Fruit fly (Drosophila melanogaster) whole organism: Measurements from ENCODE around the gene Hs6st.

Experiments used
- CG8478 ChIP-seq: fragments of >200 bp; optimal IDR thresholded peaks from 2 replicates; lab custom pipeline; 2018; ENCODE audit warnings: inconsistent platforms
- Dll ChIP-seq: fragments of >200 bp; optimal IDR thresholded peaks from 2 replicates; lab custom pipeline; 2017
- pan ChIP-seq: fragments of >200 bp; optimal IDR thresholded peaks from 2 replicates; lab custom pipeline; 2017
- psq ChIP-seq: fragments of >200 bp; optimal IDR thresholded peaks from 2 replicates; lab custom pipeline; 2017

- TF ChIP-seq pan (lab: Kevin White, UChicago) (no peak), Dll (no peak), CG8478 (lab: Kevin White, UChicago) (no peak), psq (no peak)
Observed at dm6 chr3R:19942312-19942711, 66.0 kb downstream of the Hs6st start, which contains the start of gene CG46042.
